Worm (Caenorhabditis elegans) whole organism, early embryonic: ENCODE data around the gene cfp-1.

Source experiments
- B0310.2 ChIP-seq: sonication (generic microtip); optimal IDR thresholded peaks from 2 replicates; lab custom pipeline; 2016; ENCODE audit warnings: mild to moderate bottlenecking, missing genetic modification characterization, missing compliant biosample characterization
- F13C5.2 ChIP-seq: sonication (generic microtip); optimal IDR thresholded peaks from 2 replicates; lab custom pipeline; 2017; ENCODE audit warnings: mild to moderate bottlenecking, missing genetic modification characterization, inconsistent platforms, missing compliant biosample characterization
- aly-1 ChIP-seq: sonication (generic microtip); optimal IDR thresholded peaks from 2 replicates; lab custom pipeline; 2016; ENCODE audit warnings: missing genetic modification characterization, missing compliant biosample characterization
- ama-1 ChIP-seq: fragments of 150-350 bp; optimal IDR thresholded peaks from 2 replicates; lab custom pipeline; 2014
- ceh-13 ChIP-seq: fragments of 200-800 bp; sonication (Bioruptor generic); optimal IDR thresholded peaks from 2 replicates; lab custom pipeline; 2018; ENCODE audit warnings: mild to moderate bottlenecking, missing genetic modification characterization, missing compliant biosample characterization
- ceh-36 ChIP-seq: sonication (generic microtip); optimal IDR thresholded peaks from 2 replicates; lab custom pipeline; 2016; ENCODE audit warnings: missing genetic modification characterization, inconsistent platforms, missing compliant biosample characterization
- ets-7 ChIP-seq: sonication (generic microtip); optimal IDR thresholded peaks from 2 replicates; lab custom pipeline; 2016; ENCODE audit warnings: missing genotype, missing genetic modification characterization, missing compliant biosample characterization
- flt-1 ChIP-seq: fragments of 200-800 bp; sonication (Bioruptor generic); IDR thresholded peaks from 2 replicates; pipeline ENCODE4 v1.3.6; 2022; ENCODE audit warnings: missing genetic modification characterization, missing compliant biosample characterization
- hmbx-1 ChIP-seq: sonication (generic microtip); optimal IDR thresholded peaks from 2 replicates; lab custom pipeline; 2016; ENCODE audit warnings: mild to moderate bottlenecking, missing genetic modification characterization, missing compliant biosample characterization
- hmg-4 ChIP-seq: fragments of 200-800 bp; sonication (Bioruptor generic); optimal IDR thresholded peaks from 2 replicates; lab custom pipeline; 2018; ENCODE audit warnings: mild to moderate bottlenecking, missing genetic modification characterization, missing compliant biosample characterization
- hnd-1 ChIP-seq: sonication (generic microtip); optimal IDR thresholded peaks from 2 replicates; lab custom pipeline; 2016; ENCODE audit warnings: missing genetic modification characterization, missing compliant biosample characterization
- pes-1 ChIP-seq: fragments of 200-800 bp; sonication (Bioruptor generic); IDR thresholded peaks from 2 replicates; pipeline ENCODE4 v1.3.6; 2022; ENCODE audit warnings: missing genetic modification reagents, missing genetic modification characterization, missing compliant biosample characterization
- scrt-1 ChIP-seq: fragments of 200-800 bp; sonication (Bioruptor generic); IDR thresholded peaks from 2 replicates; pipeline ENCODE4 v1.3.6; 2022; ENCODE audit warnings: missing genetic modification characterization, missing compliant biosample characterization
- sea-1 ChIP-seq: fragments of 200-800 bp; sonication (Bioruptor generic); conservative IDR thresholded peaks from 2 replicates; pipeline ENCODE4 v1.3.6; 2022; ENCODE audit warnings: missing genetic modification characterization, missing compliant biosample characterization
- tbx-11 ChIP-seq: fragments of 200-800 bp; sonication (Bioruptor generic); IDR thresholded peaks from 2 replicates; pipeline ENCODE4 v1.3.6; 2022; ENCODE audit warnings: missing genetic modification characterization, missing compliant biosample characterization
- tbx-37 ChIP-seq: fragments of 200-800 bp; sonication (Bioruptor generic); conservative IDR thresholded peaks from 2 replicates; pipeline ENCODE4 v1.3.6; 2022; ENCODE audit warnings: missing genetic modification reagents, missing genetic modification characterization, missing compliant biosample characterization
- tra-4 ChIP-seq: sonication (generic microtip); optimal IDR thresholded peaks from 2 replicates; lab custom pipeline; 2017; ENCODE audit warnings: missing genetic modification characterization, missing compliant biosample characterization

The cfp-1 gene

ce11 chrIV:14046777-14047176 is 30.5 kb upstream of the cfp-1 start:
- TF ChIP-seq tra-4 (tag; lab: Kevin White, UChicago), result no peak
- TF ChIP-seq F13C5.2 (tag; lab: Kevin White, UChicago), result peak; percentile 65

ce11 chrIV:14050442-14050841 is 26.8 kb upstream of the cfp-1 start:
- TF ChIP-seq ceh-36, result no peak
- TF ChIP-seq hmbx-1 (tag; lab: Kevin White, UChicago), result no peak
- no peak for TF ChIP-seq hmg-4 (GFP tag; lab: Kevin White, UChicago)
- TF ChIP-seq B0310.2, result no peak
- TF ChIP-seq tbx-11 (GFP tag; lab: Robert Waterston, UW), result no peak
- no peak for TF ChIP-seq aly-1 (tag; lab: Kevin White, UChicago)
- no peak for TF ChIP-seq tbx-37 (GFP tag; lab: Robert Waterston, UW)
- no peak for TF ChIP-seq pes-1 (GFP tag; lab: Robert Waterston, UW)
- TF ChIP-seq tra-4 (tag; lab: Kevin White, UChicago), result no peak
- no peak for TF ChIP-seq F13C5.2 (tag; lab: Kevin White, UChicago)
- no peak for TF ChIP-seq flt-1 (GFP tag; lab: Robert Waterston, UW)
- no peak for TF ChIP-seq ama-1

- TF ChIP-seq tbx-11 (GFP tag; lab: Robert Waterston, UW) (no peak), flt-1 (GFP tag; lab: Robert Waterston, UW) (no peak), tra-4 (tag; lab: Kevin White, UChicago) (no peak), pes-1 (GFP tag; lab: Robert Waterston, UW) (no peak), ceh-36 (no peak), F13C5.2 (tag; lab: Kevin White, UChicago) (no peak), hmg-4 (GFP tag; lab: Kevin White, UChicago) (no peak), ama-1 (no peak), tbx-37 (GFP tag; lab: Robert Waterston, UW) (no peak), sea-1 (no peak), aly-1 (tag; lab: Kevin White, UChicago) (no peak), B0310.2 (no peak), hmbx-1 (tag; lab: Kevin White, UChicago) (no peak), hnd-1 (tag; lab: Kevin White, UChicago) (no peak), ceh-13 (GFP tag; lab: Kevin White, UChicago) (no peak), ets-7 (no peak)
Measured at ce11 chrIV:14050900-14051299, 26.3 kb upstream of the cfp-1 start, which contains the start of gene semo-1. Gene semo-1 (plus strand): TSS chrIV:14051200.

ce11 chrIV:14060612-14061011 is 16.6 kb upstream of the cfp-1 start, which contains the start of gene Y37A1B.4:
Gene Y37A1B.4 (minus strand): TSS chrIV:14060712.
- TF ChIP-seq tbx-37 (GFP tag; lab: Robert Waterston, UW) (no peak), hmg-4 (GFP tag; lab: Kevin White, UChicago) (no peak), hmbx-1 (tag; lab: Kevin White, UChicago) (no peak), ama-1 (no peak), scrt-1 (GFP tag; lab: Robert Waterston, UW) (no peak), hnd-1 (tag; lab: Kevin White, UChicago) (no peak), ets-7 (no peak), aly-1 (tag; lab: Kevin White, UChicago) (no peak), ceh-13 (GFP tag; lab: Kevin White, UChicago) (no peak), tra-4 (tag; lab: Kevin White, UChicago) (no peak), tbx-11 (GFP tag; lab: Robert Waterston, UW) (no peak)

- no peak for TF ChIP-seq tra-4 (tag; lab: Kevin White, UChicago)
- TF ChIP-seq flt-1 (GFP tag; lab: Robert Waterston, UW), result no peak
- TF ChIP-seq ceh-36, result no peak
- TF ChIP-seq B0310.2, result no peak
- TF ChIP-seq ets-7, result no peak
- no peak for TF ChIP-seq tbx-37 (GFP tag; lab: Robert Waterston, UW)
- TF ChIP-seq ceh-13 (GFP tag; lab: Kevin White, UChicago), result no peak
- TF ChIP-seq hmg-4 (GFP tag; lab: Kevin White, UChicago), result no peak
- TF ChIP-seq sea-1, result no peak
- TF ChIP-seq F13C5.2 (tag; lab: Kevin White, UChicago), result no peak
- no peak for TF ChIP-seq scrt-1 (GFP tag; lab: Robert Waterston, UW)
- no peak for TF ChIP-seq hmbx-1 (tag; lab: Kevin White, UChicago)
- no peak for TF ChIP-seq tbx-11 (GFP tag; lab: Robert Waterston, UW)
- TF ChIP-seq ama-1, result no peak
- no peak for TF ChIP-seq aly-1 (tag; lab: Kevin White, UChicago)
- no peak for TF ChIP-seq pes-1 (GFP tag; lab: Robert Waterston, UW)
- TF ChIP-seq hnd-1 (tag; lab: Kevin White, UChicago), result no peak
Measured at ce11 chrIV:14066403-14066802, 10.8 kb upstream of the cfp-1 start.

- TF ChIP-seq sea-1, result no peak
- no peak for TF ChIP-seq hmg-4 (GFP tag; lab: Kevin White, UChicago)
- TF ChIP-seq ceh-36, result no peak
- TF ChIP-seq tra-4 (tag; lab: Kevin White, UChicago), result no peak
- no peak for TF ChIP-seq hnd-1 (tag; lab: Kevin White, UChicago)
- no peak for TF ChIP-seq tbx-37 (GFP tag; lab: Robert Waterston, UW)
- TF ChIP-seq ceh-13 (GFP tag; lab: Kevin White, UChicago), result no peak
- no peak for TF ChIP-seq scrt-1 (GFP tag; lab: Robert Waterston, UW)
Measured at ce11 chrIV:14069760-14070159, 7.5 kb upstream of the cfp-1 start, which contains the start of gene lst-4. Gene lst-4 (minus strand): TSS chrIV:14069860.

ce11 chrIV:14070185-14070991 is 6.8 kb upstream of the cfp-1 start:
- TF ChIP-seq hmg-4 (GFP tag; lab: Kevin White, UChicago) (no peak), scrt-1 (GFP tag; lab: Robert Waterston, UW) (no peak), hmbx-1 (tag; lab: Kevin White, UChicago) (no peak), tbx-11 (GFP tag; lab: Robert Waterston, UW) (no peak), aly-1 (tag; lab: Kevin White, UChicago) (no peak), ets-7 (no peak), ama-1 (no peak), hnd-1 (tag; lab: Kevin White, UChicago) (no peak), ceh-13 (GFP tag; lab: Kevin White, UChicago) (no peak), tra-4 (tag; lab: Kevin White, UChicago) (no peak), ceh-36 (no peak), pes-1 (GFP tag; lab: Robert Waterston, UW) (no peak), sea-1 (no peak), tbx-37 (GFP tag; lab: Robert Waterston, UW) (no peak)
